Worm (Caenorhabditis elegans) whole organism, late embryonic: Measurements from ENCODE around the gene fbxb-71.

Experiments used
- Y22D7AL.16 ChIP-seq: sonication (generic microtip); optimal IDR thresholded peaks from 2 replicates; lab custom pipeline; 2016; ENCODE audit warnings: missing genetic modification characterization, missing compliant biosample characterization
- eyg-1 ChIP-seq: sonication (generic microtip); optimal IDR thresholded peaks from 2 replicates; lab custom pipeline; 2016; ENCODE audit warnings: missing genotype, missing genetic modification characterization, missing compliant biosample characterization
- tbx-2 ChIP-seq: sonication (generic microtip); optimal IDR thresholded peaks from 2 replicates; lab custom pipeline; 2016; ENCODE audit warnings: missing genetic modification characterization, missing compliant biosample characterization

ce11 chrX:3282306-3282705 is 19.6 kb downstream of the fbxb-71 start, which contains the start of gene K09C4.5:
- TF ChIP-seq Y22D7AL.16 (tag; lab: Kevin White, UChicago) = no peak
- no peak for TF ChIP-seq tbx-2 (tag; lab: Kevin White, UChicago)
- no peak for TF ChIP-seq eyg-1 (tag; lab: Kevin White, UChicago)
